Fruit fly (Drosophila melanogaster) whole organism, embryonic: ENCODE measurements around the gene eEF1alpha2.

Experiments
- Antp ChIP-seq: fragments of 200-800 bp; sonication (Bioruptor generic); optimal IDR thresholded peaks from 3 replicates; lab custom pipeline; 2016; ENCODE audit warnings: missing biosample characterization, missing genetic modification characterization
- Blimp-1 ChIP-seq: fragments of 200-800 bp; sonication (Bioruptor generic); optimal IDR thresholded peaks from 3 replicates; lab custom pipeline; 2018; ENCODE audit warnings: missing biosample characterization, missing genetic modification characterization, mild to moderate bottlenecking, moderate library complexity, missing genetic modification reagents
- CG10543 ChIP-seq: fragments of 200-800 bp; sonication (Bioruptor generic); optimal IDR thresholded peaks from 3 replicates; lab custom pipeline; 2017; ENCODE audit warnings: missing biosample characterization, mild to moderate bottlenecking, missing genetic modification characterization, moderate library complexity
- CG10565 ChIP-seq: fragments of 200-800 bp; sonication (Bioruptor generic); optimal IDR thresholded peaks from 3 replicates; lab custom pipeline; 2016; ENCODE audit warnings: missing biosample characterization, mild to moderate bottlenecking, missing genetic modification characterization
- CG11093 ChIP-seq: fragments of 200-800 bp; sonication (Bioruptor generic); IDR thresholded peaks from 3 replicates; pipeline ENCODE4 v1.3.6; 2022; ENCODE audit warnings: missing biosample characterization, missing genetic modification characterization
- CG11247 ChIP-seq: fragments of 200-800 bp; sonication (Bioruptor generic); IDR thresholded peaks from 2 replicates; pipeline ENCODE4 v1.3.6; 2022; ENCODE audit warnings: missing biosample characterization, missing genetic modification characterization
- CG12744 ChIP-seq: fragments of 200-800 bp; sonication (Bioruptor generic); optimal IDR thresholded peaks from 2 replicates; lab custom pipeline; 2016; ENCODE audit warnings: missing biosample characterization, missing genetic modification characterization
- CG14667 ChIP-seq: fragments of 200-800 bp; sonication (Bioruptor generic); IDR thresholded peaks from 2 replicates; pipeline ENCODE4 v1.3.6; 2022; ENCODE audit warnings: missing biosample characterization, missing genetic modification characterization
- CG1647 ChIP-seq: fragments of 200-800 bp; sonication (Bioruptor generic); optimal IDR thresholded peaks from 3 replicates; lab custom pipeline; 2016; ENCODE audit warnings: missing biosample characterization, missing genetic modification characterization
- CG17359 ChIP-seq: fragments of 200-800 bp; sonication (Bioruptor generic); optimal IDR thresholded peaks from 3 replicates; lab custom pipeline; 2018; ENCODE audit warnings: missing biosample characterization, mild to moderate bottlenecking, missing genetic modification characterization, moderate library complexity
- CG17361 ChIP-seq: fragments of 200-800 bp; sonication (Bioruptor generic); IDR thresholded peaks from 3 replicates; pipeline ENCODE4 v1.3.6; 2022; ENCODE audit warnings: missing biosample characterization, missing genetic modification characterization
- CG3847 ChIP-seq: fragments of 200-800 bp; sonication (Bioruptor generic); IDR thresholded peaks from 2 replicates; pipeline ENCODE4 v1.3.6; 2022; ENCODE audit warnings: missing biosample characterization, missing genetic modification characterization
- CG5180 ChIP-seq: fragments of 200-800 bp; sonication (Bioruptor generic); optimal IDR thresholded peaks from 3 replicates; lab custom pipeline; 2017; ENCODE audit warnings: missing biosample characterization, missing genetic modification characterization, mild to moderate bottlenecking, moderate library complexity, missing genetic modification reagents
- CG8924 ChIP-seq: fragments of 200-800 bp; optimal IDR thresholded peaks from 3 replicates; lab custom pipeline; 2019; ENCODE audit warnings: missing biosample characterization, mild to moderate bottlenecking, missing genetic modification characterization, moderate library complexity
- CG9932 ChIP-seq: fragments of 200-800 bp; sonication (Bioruptor generic); IDR thresholded peaks from 2 replicates; pipeline ENCODE4 v1.3.6; 2022; ENCODE audit warnings: missing biosample characterization, missing genetic modification characterization
- Dbx ChIP-seq: fragments of 200-800 bp; sonication (Bioruptor generic); IDR thresholded peaks from 3 replicates; pipeline ENCODE4 v1.3.6; 2022; ENCODE audit warnings: missing biosample characterization, missing genetic modification characterization
- Dll ChIP-seq: fragments of 200-800 bp; sonication (Bioruptor generic); IDR thresholded peaks from 4 replicates; pipeline ENCODE4 v1.3.6; 2022; ENCODE audit warnings: missing biosample characterization, missing genetic modification characterization; ENCODE audit not compliant: partially characterized antibody
- Fer1 ChIP-seq: fragments of 200-800 bp; sonication (Bioruptor generic); optimal IDR thresholded peaks from 2 replicates; lab custom pipeline; 2017; ENCODE audit warnings: missing biosample characterization, mild to moderate bottlenecking, missing genetic modification characterization
- H2.0 ChIP-seq: fragments of 200-800 bp; sonication (Bioruptor generic); IDR thresholded peaks from 2 replicates; pipeline ENCODE4 v1.3.6; 2022; ENCODE audit warnings: missing biosample characterization, missing genetic modification characterization
- HLH3B ChIP-seq: fragments of 200-800 bp; sonication (Bioruptor generic); IDR thresholded peaks from 2 replicates; pipeline ENCODE4 v1.3.6; 2022; ENCODE audit warnings: missing biosample characterization, missing genetic modification characterization
- Jarid2 ChIP-seq: fragments of 200-800 bp; sonication (Bioruptor generic); optimal IDR thresholded peaks from 3 replicates; lab custom pipeline; 2017; ENCODE audit warnings: mild to moderate bottlenecking, missing biosample characterization, missing genetic modification reagents, missing genetic modification characterization
- Lhr ChIP-seq: fragments of 200-800 bp; sonication (Bioruptor generic); optimal IDR thresholded peaks from 3 replicates; lab custom pipeline; 2017; ENCODE audit warnings: mild to moderate bottlenecking, missing biosample characterization, missing genetic modification reagents, missing genetic modification characterization
- MBD-R2 ChIP-seq: fragments of 200-800 bp; sonication (Bioruptor generic); IDR thresholded peaks from 2 replicates; pipeline ENCODE4 v1.3.6; 2022; ENCODE audit warnings: missing biosample characterization, missing genetic modification characterization
- Ssrp ChIP-seq: fragments of 200-800 bp; sonication (Bioruptor generic); optimal IDR thresholded peaks from 2 replicates; lab custom pipeline; 2018; ENCODE audit warnings: missing biosample characterization, mild to moderate bottlenecking, missing genetic modification characterization, moderate library complexity
- Tbp ChIP-seq: fragments of >200 bp; optimal IDR thresholded peaks from 2 replicates; lab custom pipeline; 2018; ENCODE audit warnings: missing biosample characterization, missing genetic modification characterization
- YL-1 ChIP-seq: fragments of 200-800 bp; sonication (Bioruptor generic); optimal IDR thresholded peaks from 3 replicates; lab custom pipeline; 2017; ENCODE audit warnings: missing biosample characterization, mild to moderate bottlenecking, missing genetic modification characterization
- abd-A ChIP-seq: fragments of 200-800 bp; sonication (Bioruptor generic); optimal IDR thresholded peaks from 3 replicates; lab custom pipeline; 2019; ENCODE audit warnings: missing biosample characterization, mild to moderate bottlenecking, missing genetic modification characterization, moderate library complexity
- ash1 ChIP-seq: fragments of 200-800 bp; sonication (Bioruptor generic); optimal IDR thresholded peaks from 2 replicates; lab custom pipeline; 2018; ENCODE audit warnings: missing biosample characterization, mild to moderate bottlenecking, missing genetic modification characterization
- cas ChIP-seq: fragments of 200-800 bp; sonication (Bioruptor generic); IDR thresholded peaks from 2 replicates; pipeline ENCODE4 v1.3.6; 2022; ENCODE audit warnings: missing biosample characterization, missing genetic modification characterization
- cg ChIP-seq: fragments of 200-800 bp; sonication (Bioruptor generic); optimal IDR thresholded peaks from 3 replicates; lab custom pipeline; 2019; ENCODE audit warnings: missing biosample characterization, mild to moderate bottlenecking, missing genetic modification characterization, moderate library complexity
- chif ChIP-seq, 2 experiments: fragments of 200-800 bp; sonication (Bioruptor generic); optimal IDR thresholded peaks; 3 replicates each; lab custom pipeline; 2016; ENCODE audit warnings: missing biosample characterization in 2 of 2, missing genetic modification characterization in 2 of 2
- crp ChIP-seq, 2 experiments: fragments of 200-800 bp; sonication (Bioruptor generic); optimal IDR thresholded peaks; 2 replicates in 1 of 2; 3 replicates in 1 of 2; lab custom pipeline; 2017; ENCODE audit warnings: missing biosample characterization in 2 of 2, missing genetic modification characterization in 2 of 2, mild to moderate bottlenecking in 1 of 2, moderate library complexity in 1 of 2
- dan ChIP-seq: fragments of 200-800 bp; sonication (Bioruptor generic); IDR thresholded peaks from 2 replicates; pipeline ENCODE4 v1.3.6; 2022; ENCODE audit warnings: missing biosample characterization, missing genetic modification characterization
- disco-r ChIP-seq: fragments of 200-800 bp; sonication (Bioruptor generic); optimal IDR thresholded peaks from 2 replicates; lab custom pipeline; 2016; ENCODE audit warnings: missing biosample characterization, missing genetic modification characterization
- gcm ChIP-seq: fragments of 200-800 bp; sonication (Bioruptor generic); optimal IDR thresholded peaks from 2 replicates; lab custom pipeline; 2019; ENCODE audit warnings: missing biosample characterization, mild to moderate bottlenecking, missing genetic modification characterization, moderate library complexity
- grn ChIP-seq: fragments of 200-800 bp; sonication (Bioruptor generic); optimal IDR thresholded peaks from 3 replicates; lab custom pipeline; 2017; ENCODE audit warnings: missing biosample characterization, missing genetic modification characterization
- h ChIP-seq: fragments of >200 bp; optimal IDR thresholded peaks from 2 replicates; lab custom pipeline; 2017
- hkb ChIP-seq, 2 experiments: fragments of 200-800 bp in 1 of 2; fragments of >200 bp in 1 of 2; sonication (Bioruptor generic) in 1 of 2; IDR thresholded peaks in 1 of 2; optimal IDR thresholded peaks in 1 of 2; 2 replicates each; pipeline versions ENCODE4 v1.3.6 to Lab custom; 2017 to 2022; ENCODE audit warnings: missing biosample characterization in 1 of 2, missing genetic modification characterization in 1 of 2
- kni ChIP-seq: fragments of 200-800 bp; sonication (Bioruptor generic); optimal IDR thresholded peaks from 3 replicates; lab custom pipeline; 2017; ENCODE audit warnings: mild to moderate bottlenecking, missing biosample characterization, missing genetic modification reagents, missing genetic modification characterization
- lmd ChIP-seq: fragments of 200-800 bp; sonication (Bioruptor generic); IDR thresholded peaks from 2 replicates; pipeline ENCODE4 v1.3.6; 2022; ENCODE audit warnings: missing biosample characterization, missing genetic modification characterization
- p53 ChIP-seq: fragments of 200-800 bp; sonication (Bioruptor generic); optimal IDR thresholded peaks from 2 replicates; lab custom pipeline; 2016; ENCODE audit warnings: missing biosample characterization, missing genetic modification characterization
- pb ChIP-seq: fragments of 200-800 bp; sonication (Bioruptor generic); optimal IDR thresholded peaks from 3 replicates; lab custom pipeline; 2016; ENCODE audit warnings: missing biosample characterization, missing genetic modification characterization
- sc ChIP-seq, 3 experiments: fragments of >200 bp in 2 of 3; fragments of 200-800 bp in 1 of 3; sonication (Bioruptor generic) in 1 of 3; optimal IDR thresholded peaks; 2 replicates in 2 of 3; 3 replicates in 1 of 3; lab custom pipeline; 2017; ENCODE audit warnings: mild to moderate bottlenecking in 1 of 3, missing biosample characterization in 1 of 3, missing genetic modification characterization in 1 of 3, missing genetic modification reagents in 1 of 3
- so ChIP-seq: fragments of 200-800 bp; sonication (Bioruptor generic); IDR thresholded peaks from 3 replicates; pipeline ENCODE4 v1.3.6; 2022; ENCODE audit warnings: missing biosample characterization, missing genetic modification characterization
- stc ChIP-seq: fragments of 200-800 bp; sonication (Bioruptor generic); IDR thresholded peaks from 2 replicates; pipeline ENCODE4 v1.3.6; 2022; ENCODE audit warnings: missing biosample characterization, missing genetic modification characterization
- tin ChIP-seq: fragments of 200-800 bp; sonication (Bioruptor generic); optimal IDR thresholded peaks from 3 replicates; lab custom pipeline; 2016; ENCODE audit warnings: missing biosample characterization, missing genetic modification characterization
- tup ChIP-seq: fragments of 200-800 bp; sonication (Bioruptor generic); optimal IDR thresholded peaks from 2 replicates; lab custom pipeline; 2016; ENCODE audit warnings: missing biosample characterization, mild to moderate bottlenecking, missing genetic modification characterization, moderate library complexity
- yki ChIP-seq: fragments of >200 bp; optimal IDR thresholded peaks from 3 replicates; lab custom pipeline; 2018

The eEF1alpha2 gene

dm6 chr3R:31688671-31689642, 49.3 kb upstream of the eEF1alpha2 start (continued):
- TF ChIP-seq lmd (GFP tag; lab: Robert Waterston, UW), result no peak
- peak; percentile 74 for TF ChIP-seq kni (GFP tag; lab: Kevin White, UChicago)
- TF ChIP-seq cg (GFP tag; lab: Kevin White, UChicago), result peak; percentile 93
- TF ChIP-seq yki (lab: Kevin White, UChicago), result peak; percentile 72
- TF ChIP-seq hkb (optimal IDR thresholded peaks at IDR 0.05; lab: Kevin White, UChicago), result no peak
- TF ChIP-seq hkb (GFP tag; IDR thresholded peaks at IDR 0.05; lab: Robert Waterston, UW), result 0 out of 2 replicates have a peak, but pooled peaks have one; percentile 28
- TF ChIP-seq h, result no peak
- TF ChIP-seq Antp (GFP tag; lab: Kevin White, UChicago), result no peak
- no peak for TF ChIP-seq so (GFP tag; lab: Robert Waterston, UW)
- TF ChIP-seq CG17359, result peak; percentile 37
- no peak for TF ChIP-seq HLH3B
- no peak for TF ChIP-seq tup (GFP tag; lab: Kevin White, UChicago)
- peak; percentile 2 for TF ChIP-seq CG10543 (GFP tag; lab: Kevin White, UChicago)
- TF ChIP-seq CG3847 (GFP tag; lab: Robert Waterston, UW), result no peak
- no peak for TF ChIP-seq ash1 (GFP tag; lab: Kevin White, UChicago)
- TF ChIP-seq Fer1 (GFP tag; lab: Kevin White, UChicago), result no peak
- TF ChIP-seq Jarid2 (GFP tag; lab: Kevin White, UChicago), result peak; percentile 1
- TF ChIP-seq CG10565 (GFP tag; lab: Kevin White, UChicago), result no peak
- no peak for TF ChIP-seq CG9932
- no peak for TF ChIP-seq abd-A (tag; lab: Kevin White, UChicago)
- TF ChIP-seq CG1647 (GFP tag; lab: Kevin White, UChicago), result no peak
- no peak for TF ChIP-seq Tbp
- 0 out of 2 replicates have a peak, but pooled peaks have one; percentile 12 for TF ChIP-seq MBD-R2
- TF ChIP-seq crp (GFP tag; optimal IDR thresholded peaks at IDR 0.05; lab: Kevin White, UChicago), result no peak
- no peak for TF ChIP-seq Blimp-1 (GFP tag; lab: Kevin White, UChicago)
- no peak for TF ChIP-seq sc (optimal IDR thresholded peaks at IDR 0.05; lab: Kevin White, UChicago)
- no peak for TF ChIP-seq sc (GFP tag; optimal IDR thresholded peaks at IDR 0.05; lab: Kevin White, UChicago)
- TF ChIP-seq CG11247 (GFP tag; lab: Robert Waterston, UW), result no peak
- TF ChIP-seq gcm (GFP tag; lab: Kevin White, UChicago), result no peak
- TF ChIP-seq chif (GFP tag; optimal IDR thresholded peaks at IDR 0.05; lab: Kevin White, UChicago), result no peak
- TF ChIP-seq CG17361 (GFP tag; lab: Robert Waterston, UW), result 0 out of 3 replicates have a peak, but pooled peaks have one; percentile 29
- no peak for TF ChIP-seq CG12744 (GFP tag; lab: Kevin White, UChicago)
- no peak for TF ChIP-seq Lhr (GFP tag; lab: Kevin White, UChicago)
- TF ChIP-seq stc (GFP tag; lab: Robert Waterston, UW), result peak; percentile 32; the same call in 1 of the 2 replicates
- no peak for TF ChIP-seq CG11093 (GFP tag; lab: Robert Waterston, UW)
- TF ChIP-seq H2.0 (GFP tag; lab: Robert Waterston, UW), result 0 out of 2 replicates have a peak, but pooled peaks have one; percentile 10
- no peak for TF ChIP-seq disco-r
- TF ChIP-seq CG14667, result no peak
- peak; percentile 22 for TF ChIP-seq CG8924
- TF ChIP-seq Dll (GFP tag; lab: Robert Waterston, UW), result peak; percentile 49; the same call in 1 of the 4 replicates
- TF ChIP-seq grn, result no peak
- no peak for TF ChIP-seq pb (GFP tag; lab: Kevin White, UChicago)
- no peak for TF ChIP-seq p53 (GFP tag; lab: Kevin White, UChicago)
- TF ChIP-seq Dbx, result no peak
- no peak for TF ChIP-seq cas (GFP tag; lab: Robert Waterston, UW)
- TF ChIP-seq tin, result no peak
- TF ChIP-seq CG5180 (GFP tag; lab: Kevin White, UChicago), result peak; percentile 14
- no peak for TF ChIP-seq YL-1
- TF ChIP-seq Ssrp (tag; lab: Kevin White, UChicago), result peak; percentile 21
- TF ChIP-seq dan, result no peak
